Worm (Caenorhabditis elegans): Measurements from ENCODE around the gene skih-2.
"Not testable (repeated sequence)": the region's sequence is repeated elsewhere in the genome, so short reads cannot be mapped to it uniquely, and the experiment has no call there.

DNA sequence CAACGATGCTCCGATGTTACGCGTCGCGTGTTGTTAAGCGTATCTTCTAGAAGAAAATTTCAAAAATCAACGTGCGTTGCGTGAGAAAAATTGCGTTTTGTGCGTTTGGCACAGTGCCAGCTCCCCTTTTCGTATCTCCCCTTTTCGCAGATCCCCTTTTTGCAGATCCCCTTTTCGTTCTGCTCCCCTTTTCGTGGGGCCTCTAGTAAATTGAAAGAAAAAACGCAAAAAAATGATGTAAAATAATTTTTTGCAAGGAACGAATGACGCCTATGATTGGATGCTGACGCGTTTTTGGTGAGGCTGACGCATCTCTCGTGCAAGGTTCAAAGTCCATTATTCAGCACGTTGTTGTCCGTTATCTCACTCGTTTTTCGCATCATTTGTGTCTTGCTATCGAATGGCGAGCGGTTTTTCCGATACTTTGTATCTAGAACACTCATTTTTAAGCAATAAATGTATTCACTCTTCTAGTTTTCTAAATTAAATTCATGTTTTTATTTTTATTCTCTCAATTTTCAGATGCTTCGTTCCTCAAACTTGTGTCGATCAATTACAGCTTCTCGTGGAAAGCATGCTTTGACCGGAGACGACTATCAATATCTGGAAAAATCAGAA is 37.1 kb upstream of the skih-2 start, which contains the start of gene cpt-2:
- not testable (repeated sequence) for TF ChIP-seq dao-5 (tag; optimal IDR thresholded peaks at IDR 0.05)
- peak; percentile 25 for TF ChIP-seq him-1 (tag; optimal IDR thresholded peaks at IDR 0.05)
